Worm (Caenorhabditis elegans) whole organism, L1 larva: ENCODE results near the gene C08H9.18.

Source experiments
- C04F5.9 ChIP-seq: sonication (generic microtip); optimal IDR thresholded peaks from 2 replicates; lab custom pipeline; 2016; ENCODE audit warnings: missing genetic modification characterization, missing compliant biosample characterization
- aly-2 ChIP-seq: fragments of 150-350 bp; optimal IDR thresholded peaks from 2 replicates; lab custom pipeline; 2014; ENCODE audit warnings: missing biosample characterization, missing genetic modification characterization
- mep-1 ChIP-seq: fragments of 150-350 bp; optimal IDR thresholded peaks from 2 replicates; lab custom pipeline; 2014; ENCODE audit warnings: missing biosample characterization, missing genetic modification characterization
- pqm-1 ChIP-seq: sonication (generic microtip); optimal IDR thresholded peaks from 3 replicates; lab custom pipeline; 2017; ENCODE audit warnings: missing biosample characterization, missing genetic modification characterization
- unc-86 ChIP-seq: sonication (generic microtip); optimal IDR thresholded peaks from 2 replicates; lab custom pipeline; 2016; ENCODE audit warnings: missing genetic modification characterization, missing compliant biosample characterization
- ztf-4 ChIP-seq: fragments of 150-350 bp; optimal IDR thresholded peaks from 2 replicates; lab custom pipeline; 2014; ENCODE audit warnings: missing biosample characterization, missing genetic modification characterization

DNA sequence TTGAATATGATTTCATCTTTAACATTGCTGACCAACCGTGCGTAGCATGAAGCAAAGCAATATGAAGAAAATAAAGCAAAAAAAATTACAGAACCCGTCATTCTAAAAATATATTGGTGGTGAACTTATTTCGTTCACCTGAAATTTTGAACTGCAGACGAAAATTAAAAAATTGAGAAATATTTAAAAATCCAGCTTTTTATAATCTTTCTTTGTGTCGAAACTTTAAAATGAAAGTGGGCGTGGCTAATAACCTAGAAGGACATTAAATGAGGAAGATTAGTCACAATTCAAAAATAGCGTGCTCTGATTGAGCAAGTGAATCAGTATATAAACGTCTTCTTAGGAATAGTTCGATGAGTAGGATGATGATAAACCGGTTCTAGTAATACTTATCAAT, 12.6 kb downstream of the C08H9.18 start, which contains the start of gene old-2:
- no peak for TF ChIP-seq aly-2 (tag; lab: Kevin White, UChicago)
- no peak for TF ChIP-seq ztf-4 (tag; lab: Kevin White, UChicago)
- TF ChIP-seq unc-86 (tag; lab: Kevin White, UChicago) = no peak
- no peak for TF ChIP-seq mep-1
- TF ChIP-seq C04F5.9 (tag; lab: Kevin White, UChicago) = no peak
- no peak for TF ChIP-seq pqm-1 (tag; lab: Kevin White, UChicago)
